Fruit fly (Drosophila melanogaster): Measurements from ENCODE around the gene CG7573.

DNA sequence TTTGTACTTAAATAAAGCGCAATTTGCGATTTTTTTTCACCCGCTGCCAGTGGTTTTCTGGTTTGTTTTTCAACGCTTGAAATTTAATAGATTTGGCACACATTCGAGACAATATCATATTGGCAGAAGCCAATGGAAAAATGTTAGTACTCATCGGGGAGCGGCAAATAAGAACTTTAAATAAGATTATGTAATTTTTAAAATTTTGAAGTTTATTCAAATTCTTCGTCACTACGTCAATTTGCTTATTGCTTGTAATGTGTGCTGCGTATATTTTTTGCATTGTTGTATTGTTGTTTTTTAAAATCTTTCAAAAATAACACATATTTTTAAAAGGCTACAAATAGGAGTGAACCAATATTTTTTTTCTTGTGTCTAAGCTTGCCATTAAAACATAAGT is 35.4 kb downstream of the CG7573 start:
- TF ChIP-seq CG11695 (GFP tag; IDR thresholded peaks at IDR 0.05) = no peak
- TF ChIP-seq danr (GFP tag; IDR thresholded peaks at IDR 0.05) = no peak
- TF ChIP-seq kni (GFP tag; optimal IDR thresholded peaks at IDR 0.05) = no peak
- TF ChIP-seq CG1233 (GFP tag; optimal IDR thresholded peaks at IDR 0.05) = no peak
- no peak for TF ChIP-seq CG6654 (GFP tag; optimal IDR thresholded peaks at IDR 0.05)
- no peak for TF ChIP-seq Antp (GFP tag; optimal IDR thresholded peaks at IDR 0.05)
- no peak for TF ChIP-seq B-H2 (GFP tag; optimal IDR thresholded peaks at IDR 0.05)
- TF ChIP-seq CG2116 (GFP tag; optimal IDR thresholded peaks at IDR 0.05) = no peak

All from whole organism, embryonic.